Worm (Caenorhabditis elegans) whole organism, L2 larva: ENCODE measurements around the gene fbxb-38.

ENCODE experiments used
- aly-2 ChIP-seq: fragments of 150-350 bp; optimal IDR thresholded peaks from 2 replicates; lab custom pipeline; 2014; ENCODE audit warnings: missing biosample characterization, missing genetic modification characterization
- ceh-16 ChIP-seq: fragments of 150-350 bp; optimal IDR thresholded peaks from 2 replicates; lab custom pipeline; 2014; ENCODE audit warnings: missing biosample characterization, missing genetic modification characterization
- egl-27 ChIP-seq: sonication (generic microtip); optimal IDR thresholded peaks from 3 replicates; lab custom pipeline; 2017; ENCODE audit warnings: missing biosample characterization, missing genetic modification reagents, missing genetic modification characterization
- elt-3 ChIP-seq: sonication (generic microtip); optimal IDR thresholded peaks from 2 replicates; lab custom pipeline; 2017; ENCODE audit warnings: missing biosample characterization, missing genetic modification characterization
- lin-13 ChIP-seq: fragments of 150-350 bp; optimal IDR thresholded peaks from 2 replicates; lab custom pipeline; 2014; ENCODE audit warnings: missing biosample characterization, missing genetic modification reagents, missing genetic modification characterization
- lin-39 ChIP-seq: fragments of 150-350 bp; optimal IDR thresholded peaks from 2 replicates; lab custom pipeline; 2014; ENCODE audit warnings: missing biosample characterization, missing genetic modification reagents, missing genetic modification characterization
- mab-5 ChIP-seq: fragments of 150-350 bp; optimal IDR thresholded peaks from 2 replicates; lab custom pipeline; 2014; ENCODE audit warnings: missing biosample characterization, missing genetic modification characterization
- mdl-1 ChIP-seq, 2 experiments: fragments of 150-350 bp in 1 of 2; sonication (generic microtip) in 1 of 2; optimal IDR thresholded peaks; 2 replicates each; lab custom pipeline; 2017; ENCODE audit warnings: missing biosample characterization in 2 of 2, missing genetic modification characterization in 2 of 2
- nhr-11 ChIP-seq: fragments of 150-350 bp; optimal IDR thresholded peaks from 2 replicates; lab custom pipeline; 2014; ENCODE audit warnings: missing biosample characterization, missing genetic modification characterization
- nhr-237 ChIP-seq: fragments of 150-350 bp; optimal IDR thresholded peaks from 2 replicates; lab custom pipeline; 2014; ENCODE audit warnings: missing biosample characterization, missing genetic modification characterization
- nhr-25 ChIP-seq: fragments of 150-350 bp; sonication (generic microtip); optimal IDR thresholded peaks from 3 replicates; lab custom pipeline; 2014; ENCODE audit warnings: missing biosample characterization, missing genetic modification characterization
- nhr-77 ChIP-seq: fragments of 150-350 bp; optimal IDR thresholded peaks from 2 replicates; lab custom pipeline; 2014; ENCODE audit warnings: missing biosample characterization, missing genetic modification characterization
- unc-62 ChIP-seq: fragments of 150-350 bp; optimal IDR thresholded peaks from 2 replicates; lab custom pipeline; 2014; ENCODE audit warnings: missing biosample characterization, missing genetic modification reagents, missing genetic modification characterization
- ztf-11 ChIP-seq: sonication (generic microtip); optimal IDR thresholded peaks from 2 replicates; lab custom pipeline; 2017; ENCODE audit warnings: missing biosample characterization, missing genetic modification characterization

DNA sequence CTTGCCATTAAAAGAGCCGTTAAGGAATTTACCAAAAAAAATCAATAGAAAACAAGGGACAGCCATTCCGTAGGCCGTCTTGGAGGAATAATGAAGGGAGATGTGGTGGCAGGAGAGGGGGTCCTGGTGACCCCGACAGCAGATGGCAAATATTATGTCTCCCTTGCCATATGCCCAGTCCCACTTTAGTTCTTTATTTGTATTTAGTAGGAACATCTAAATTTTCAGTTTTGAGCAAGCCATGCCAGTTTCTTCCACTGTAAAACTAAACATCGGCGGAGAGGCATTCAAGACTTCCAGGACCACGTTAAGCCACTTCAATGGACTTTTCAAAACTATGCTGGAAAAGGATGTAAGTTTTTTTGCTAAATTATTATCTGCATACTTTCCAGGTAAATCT lies 31.3 kb downstream of the fbxb-38 start, which contains the start of gene C40A11.4:
- no peak for TF ChIP-seq elt-3
- no peak for TF ChIP-seq mdl-1 (tag; optimal IDR thresholded peaks at IDR 0.05; lab: Kevin White, UChicago)
- TF ChIP-seq ceh-16 (tag; lab: Kevin White, UChicago) = no peak
- no peak for TF ChIP-seq mab-5 (tag; lab: Kevin White, UChicago)
- TF ChIP-seq nhr-11 (tag; lab: Kevin White, UChicago) = no peak
- TF ChIP-seq lin-39 (tag; lab: Kevin White, UChicago) = no peak
- TF ChIP-seq ztf-11 (tag; lab: Kevin White, UChicago) = no peak
- TF ChIP-seq unc-62 = no peak
- no peak for TF ChIP-seq aly-2
- TF ChIP-seq nhr-237 (tag; lab: Kevin White, UChicago) = no peak
- no peak for TF ChIP-seq nhr-25 (tag; lab: Kevin White, UChicago)
- TF ChIP-seq egl-27 (tag; lab: Kevin White, UChicago) = no peak
- no peak for TF ChIP-seq nhr-77 (tag; lab: Kevin White, UChicago)
- TF ChIP-seq lin-13 (GFP tag; lab: Kevin White, UChicago) = no peak
